Fruit fly (Drosophila melanogaster) whole organism, embryonic: Measurements from ENCODE around the gene CG1324.

Source experiments
- Antp ChIP-seq: fragments of 200-800 bp; sonication (Bioruptor generic); optimal IDR thresholded peaks from 3 replicates; lab custom pipeline; 2016; ENCODE audit warnings: missing biosample characterization, missing genetic modification characterization
- Atf6 ChIP-seq: fragments of 200-800 bp; sonication (Bioruptor generic); IDR thresholded peaks from 2 replicates; pipeline ENCODE4 v1.3.6; 2022; ENCODE audit warnings: missing biosample characterization, missing genetic modification characterization
- B-H2 ChIP-seq: fragments of 200-800 bp; sonication (Bioruptor generic); optimal IDR thresholded peaks from 2 replicates; lab custom pipeline; 2018; ENCODE audit warnings: missing biosample characterization, mild to moderate bottlenecking, missing genetic modification characterization
- Blimp-1 ChIP-seq: fragments of 200-800 bp; sonication (Bioruptor generic); optimal IDR thresholded peaks from 3 replicates; lab custom pipeline; 2018; ENCODE audit warnings: missing biosample characterization, missing genetic modification characterization, mild to moderate bottlenecking, moderate library complexity, missing genetic modification reagents
- CG11093 ChIP-seq: fragments of 200-800 bp; sonication (Bioruptor generic); IDR thresholded peaks from 3 replicates; pipeline ENCODE4 v1.3.6; 2022; ENCODE audit warnings: missing biosample characterization, missing genetic modification characterization
- CG11504 ChIP-seq: fragments of 200-800 bp; sonication (Bioruptor generic); optimal IDR thresholded peaks from 3 replicates; lab custom pipeline; 2019; ENCODE audit warnings: missing biosample characterization, mild to moderate bottlenecking, missing genetic modification characterization, moderate library complexity
- CG12744 ChIP-seq: fragments of 200-800 bp; sonication (Bioruptor generic); optimal IDR thresholded peaks from 2 replicates; lab custom pipeline; 2016; ENCODE audit warnings: missing biosample characterization, missing genetic modification characterization
- CG14860 ChIP-seq: fragments of 200-800 bp; sonication (Bioruptor generic); IDR thresholded peaks from 3 replicates; pipeline ENCODE4 v1.3.6; 2022; ENCODE audit warnings: missing biosample characterization, missing genetic modification characterization; ENCODE audit not compliant: partially characterized antibody
- CG15011 ChIP-seq: fragments of 200-800 bp; sonication (Bioruptor generic); optimal IDR thresholded peaks from 3 replicates; lab custom pipeline; 2018; ENCODE audit warnings: missing biosample characterization, mild to moderate bottlenecking, missing genetic modification characterization
- CG15479 ChIP-seq: fragments of 200-800 bp; sonication (Bioruptor generic); optimal IDR thresholded peaks from 3 replicates; lab custom pipeline; 2019; ENCODE audit warnings: missing biosample characterization, mild to moderate bottlenecking, missing genetic modification characterization, moderate library complexity
- CG15696 ChIP-seq: fragments of 200-800 bp; sonication (Bioruptor generic); optimal IDR thresholded peaks from 2 replicates; lab custom pipeline; 2019; ENCODE audit warnings: missing biosample characterization, mild to moderate bottlenecking, missing genetic modification characterization, moderate library complexity
- CG1602 ChIP-seq: fragments of 200-800 bp; sonication (Bioruptor generic); optimal IDR thresholded peaks from 3 replicates; lab custom pipeline; 2016; ENCODE audit warnings: missing biosample characterization, missing genetic modification characterization
- CG17359 ChIP-seq: fragments of 200-800 bp; sonication (Bioruptor generic); optimal IDR thresholded peaks from 3 replicates; lab custom pipeline; 2018; ENCODE audit warnings: missing biosample characterization, mild to moderate bottlenecking, missing genetic modification characterization, moderate library complexity
- CG17385 ChIP-seq: fragments of 200-800 bp; sonication (Bioruptor generic); optimal IDR thresholded peaks from 3 replicates; lab custom pipeline; 2018; ENCODE audit warnings: missing biosample characterization, mild to moderate bottlenecking, missing genetic modification characterization
- CG17612 ChIP-seq: fragments of 200-800 bp; sonication (Bioruptor generic); IDR thresholded peaks from 2 replicates; pipeline ENCODE4 v1.3.6; 2022; ENCODE audit warnings: missing biosample characterization, missing genetic modification characterization
- CG2712 ChIP-seq: fragments of 200-800 bp; optimal IDR thresholded peaks from 3 replicates; lab custom pipeline; 2019; ENCODE audit warnings: missing biosample characterization, mild to moderate bottlenecking, missing genetic modification characterization, moderate library complexity
- CG30403 ChIP-seq: fragments of 200-800 bp; sonication (Bioruptor generic); optimal IDR thresholded peaks from 3 replicates; lab custom pipeline; 2016; ENCODE audit warnings: missing biosample characterization, missing genetic modification characterization
- CG31441 ChIP-seq: fragments of 200-800 bp; sonication (Bioruptor generic); IDR thresholded peaks from 2 replicates; pipeline ENCODE4 v1.3.6; 2022; ENCODE audit warnings: missing biosample characterization, missing genetic modification characterization
- CG4328 ChIP-seq: fragments of 200-800 bp; sonication (Bioruptor generic); optimal IDR thresholded peaks from 3 replicates; lab custom pipeline; 2017; ENCODE audit warnings: missing biosample characterization, missing genetic modification reagents, missing genetic modification characterization
- CG6272 ChIP-seq: fragments of 200-800 bp; sonication (Bioruptor generic); IDR thresholded peaks from 2 replicates; pipeline ENCODE4 v1.3.6; 2022; ENCODE audit warnings: missing biosample characterization, missing genetic modification characterization
- CG7786 ChIP-seq: fragments of 200-800 bp; sonication (Bioruptor generic); optimal IDR thresholded peaks from 2 replicates; lab custom pipeline; 2016; ENCODE audit warnings: missing biosample characterization, missing genetic modification characterization
- CG8089 ChIP-seq: fragments of 200-800 bp; sonication (Bioruptor generic); optimal IDR thresholded peaks from 3 replicates; lab custom pipeline; 2016; ENCODE audit warnings: missing biosample characterization, missing genetic modification characterization
- CoRest ChIP-seq: fragments of 200-800 bp; sonication (Bioruptor generic); optimal IDR thresholded peaks from 3 replicates; lab custom pipeline; 2018; ENCODE audit warnings: missing biosample characterization, mild to moderate bottlenecking, missing genetic modification characterization, moderate library complexity
- Elba2 ChIP-seq: fragments of 200-800 bp; sonication (Bioruptor generic); optimal IDR thresholded peaks from 3 replicates; lab custom pipeline; 2016; ENCODE audit warnings: missing biosample characterization, missing genetic modification characterization
- Nf-YB ChIP-seq: fragments of 200-800 bp; sonication (Bioruptor generic); optimal IDR thresholded peaks from 3 replicates; lab custom pipeline; 2019; ENCODE audit warnings: missing biosample characterization, mild to moderate bottlenecking, missing genetic modification characterization, moderate library complexity
- NfI ChIP-seq: fragments of 200-800 bp; sonication (Bioruptor generic); optimal IDR thresholded peaks from 3 replicates; lab custom pipeline; 2018; ENCODE audit warnings: missing biosample characterization, mild to moderate bottlenecking, missing genetic modification characterization, moderate library complexity
- Oaz ChIP-seq: fragments of 200-800 bp; sonication (Bioruptor generic); IDR thresholded peaks from 2 replicates; pipeline ENCODE4 v1.3.6; 2022; ENCODE audit warnings: missing biosample characterization, missing genetic modification characterization
- Ssrp ChIP-seq: fragments of 200-800 bp; sonication (Bioruptor generic); optimal IDR thresholded peaks from 2 replicates; lab custom pipeline; 2018; ENCODE audit warnings: missing biosample characterization, mild to moderate bottlenecking, missing genetic modification characterization, moderate library complexity
- Vsx1 ChIP-seq: fragments of 200-800 bp; sonication (Bioruptor generic); optimal IDR thresholded peaks from 2 replicates; lab custom pipeline; 2017; ENCODE audit warnings: missing biosample characterization, mild to moderate bottlenecking, missing genetic modification characterization, missing genetic modification reagents
- Xrp1 ChIP-seq: fragments of 200-800 bp; sonication (Bioruptor generic); IDR thresholded peaks from 2 replicates; pipeline ENCODE4 v1.3.6; 2022; ENCODE audit warnings: missing biosample characterization, missing genetic modification characterization
- aop ChIP-seq: fragments of 200-800 bp; sonication (Bioruptor generic); IDR thresholded peaks from 2 replicates; pipeline ENCODE4 v1.3.6; 2022; ENCODE audit warnings: missing biosample characterization, missing genetic modification characterization
- bab2 ChIP-seq: fragments of 200-800 bp; sonication (Bioruptor generic); optimal IDR thresholded peaks from 2 replicates; lab custom pipeline; 2016; ENCODE audit warnings: missing biosample characterization, missing genetic modification characterization
- bcd ChIP-seq: fragments of 200-800 bp; sonication (Bioruptor generic); optimal IDR thresholded peaks from 2 replicates; lab custom pipeline; 2017; ENCODE audit warnings: missing biosample characterization, mild to moderate bottlenecking, missing genetic modification characterization
- bsh ChIP-seq, 2 experiments: fragments of 200-800 bp; sonication (Bioruptor generic); optimal IDR thresholded peaks; 2 replicates each; lab custom pipeline; 2017 to 2018; ENCODE audit warnings: mild to moderate bottlenecking in 2 of 2, missing biosample characterization in 2 of 2, missing genetic modification characterization in 2 of 2, moderate library complexity in 1 of 2
- cg ChIP-seq: fragments of 200-800 bp; sonication (Bioruptor generic); optimal IDR thresholded peaks from 3 replicates; lab custom pipeline; 2019; ENCODE audit warnings: missing biosample characterization, mild to moderate bottlenecking, missing genetic modification characterization, moderate library complexity
- crol ChIP-seq: fragments of 200-800 bp; sonication (Bioruptor generic); IDR thresholded peaks from 2 replicates; pipeline ENCODE4 v1.3.6; 2022; ENCODE audit warnings: missing biosample characterization, missing genetic modification characterization
- cwo ChIP-seq: fragments of 200-800 bp; sonication (Bioruptor generic); optimal IDR thresholded peaks from 3 replicates; lab custom pipeline; 2017; ENCODE audit warnings: missing biosample characterization, missing genetic modification characterization, mild to moderate bottlenecking, moderate library complexity, missing genetic modification reagents
- gem ChIP-seq: fragments of 200-800 bp; sonication (Bioruptor generic); optimal IDR thresholded peaks from 2 replicates; lab custom pipeline; 2019; ENCODE audit warnings: missing biosample characterization, mild to moderate bottlenecking, missing genetic modification characterization, moderate library complexity
- h ChIP-seq: fragments of >200 bp; optimal IDR thresholded peaks from 2 replicates; lab custom pipeline; 2017
- hkb ChIP-seq, 2 experiments: fragments of 200-800 bp in 1 of 2; fragments of >200 bp in 1 of 2; sonication (Bioruptor generic) in 1 of 2; IDR thresholded peaks in 1 of 2; optimal IDR thresholded peaks in 1 of 2; 2 replicates each; pipeline versions ENCODE4 v1.3.6 to Lab custom; 2017 to 2022; ENCODE audit warnings: missing biosample characterization in 1 of 2, missing genetic modification characterization in 1 of 2
- jigr1 ChIP-seq: fragments of 200-800 bp; sonication (Bioruptor generic); IDR thresholded peaks from 3 replicates; pipeline ENCODE4 v1.3.6; 2022; ENCODE audit warnings: missing biosample characterization, missing genetic modification characterization
- jumu ChIP-seq: fragments of 200-800 bp; sonication (Bioruptor generic); optimal IDR thresholded peaks from 3 replicates; lab custom pipeline; 2016; ENCODE audit warnings: missing biosample characterization, missing genetic modification characterization
- kah ChIP-seq: fragments of 200-800 bp; sonication (Bioruptor generic); optimal IDR thresholded peaks from 2 replicates; lab custom pipeline; 2018; ENCODE audit warnings: missing biosample characterization, mild to moderate bottlenecking, missing genetic modification characterization
- luna ChIP-seq: fragments of 200-800 bp; sonication (Bioruptor generic); optimal IDR thresholded peaks from 2 replicates; lab custom pipeline; 2016; ENCODE audit warnings: missing biosample characterization, missing genetic modification characterization
- mirr ChIP-seq: fragments of 200-800 bp; sonication (Bioruptor generic); optimal IDR thresholded peaks from 3 replicates; lab custom pipeline; 2018; ENCODE audit warnings: missing biosample characterization, mild to moderate bottlenecking, missing genetic modification characterization
- onecut ChIP-seq: fragments of 200-800 bp; sonication (Bioruptor generic); IDR thresholded peaks from 2 replicates; pipeline ENCODE4 v1.3.6; 2022; ENCODE audit warnings: missing biosample characterization, missing genetic modification characterization
- phol ChIP-seq: fragments of 200-800 bp; sonication (Bioruptor generic); optimal IDR thresholded peaks from 3 replicates; lab custom pipeline; 2018; ENCODE audit warnings: missing biosample characterization, mild to moderate bottlenecking, missing genetic modification characterization, moderate library complexity
- slp2 ChIP-seq: fragments of 200-800 bp; sonication (Bioruptor generic); optimal IDR thresholded peaks from 2 replicates; lab custom pipeline; 2016; ENCODE audit warnings: missing biosample characterization, missing genetic modification characterization
- sna ChIP-seq: fragments of 200-800 bp; sonication (Bioruptor generic); IDR thresholded peaks from 2 replicates; pipeline ENCODE4 v1.3.6; 2022; ENCODE audit warnings: missing biosample characterization, missing genetic modification characterization; ENCODE audit not compliant: partially characterized antibody
- zen2 ChIP-seq: fragments of 200-800 bp; sonication (Bioruptor generic); IDR thresholded peaks from 3 replicates; pipeline ENCODE4 v1.3.6; 2022; ENCODE audit warnings: missing biosample characterization, missing genetic modification characterization; ENCODE audit not compliant: partially characterized antibody

The CG1324 gene

dm6 chrX:20721724-20722344 lies 13.9 kb downstream of the CG1324 start (continued):
- TF ChIP-seq mirr (GFP tag; lab: Kevin White, UChicago) = no peak
- TF ChIP-seq bsh (GFP tag; optimal IDR thresholded peaks at IDR 0.05; lab: Kevin White, UChicago) = peak in 1 of 2 experiments; percentile 15
- TF ChIP-seq Oaz = no peak
- TF ChIP-seq gem (tag; lab: Kevin White, UChicago) = peak; percentile 11
- no peak for TF ChIP-seq CG15479 (GFP tag; lab: Kevin White, UChicago)
- no peak for TF ChIP-seq Nf-YB (GFP tag; lab: Kevin White, UChicago)
- TF ChIP-seq NfI (GFP tag; lab: Kevin White, UChicago) = no peak
- no peak for TF ChIP-seq CG12744 (GFP tag; lab: Kevin White, UChicago)
- TF ChIP-seq jigr1 (GFP tag; lab: Robert Waterston, UW) = no peak
- TF ChIP-seq cwo (GFP tag; lab: Kevin White, UChicago) = no peak
- TF ChIP-seq Elba2 (GFP tag; lab: Kevin White, UChicago) = no peak
- TF ChIP-seq CoRest (tag; lab: Kevin White, UChicago) = no peak
- TF ChIP-seq CG11504 (tag; lab: Kevin White, UChicago) = peak; percentile 18
- TF ChIP-seq CG15696 (tag; lab: Kevin White, UChicago) = peak; percentile 33
- peak; percentile 30 for TF ChIP-seq Blimp-1
- no peak for TF ChIP-seq aop (GFP tag; lab: Robert Waterston, UW)
- no peak for TF ChIP-seq CG17359 (tag; lab: Kevin White, UChicago)
- no peak for TF ChIP-seq B-H2 (GFP tag; lab: Kevin White, UChicago)
- no peak for TF ChIP-seq Antp
- TF ChIP-seq sna = no peak
- no peak for TF ChIP-seq CG15011
- TF ChIP-seq Ssrp (tag; lab: Kevin White, UChicago) = no peak
- TF ChIP-seq phol (tag; lab: Kevin White, UChicago) = peak; percentile 55
- no peak for TF ChIP-seq hkb (optimal IDR thresholded peaks at IDR 0.05; lab: Kevin White, UChicago)
- no peak for TF ChIP-seq hkb (GFP tag; IDR thresholded peaks at IDR 0.05; lab: Robert Waterston, UW)
- TF ChIP-seq CG7786 = no peak
- TF ChIP-seq luna (GFP tag; lab: Kevin White, UChicago) = no peak
- TF ChIP-seq h (lab: Kevin White, UChicago) = no peak
- TF ChIP-seq cg = no peak
- TF ChIP-seq CG17385 (GFP tag; lab: Kevin White, UChicago) = no peak
- TF ChIP-seq onecut (GFP tag; lab: Robert Waterston, UW) = no peak
- TF ChIP-seq CG8089 = no peak
- no peak for TF ChIP-seq Vsx1 (GFP tag; lab: Kevin White, UChicago)
- TF ChIP-seq zen2 (GFP tag; lab: Robert Waterston, UW) = no peak
- TF ChIP-seq CG2712 (tag; lab: Kevin White, UChicago) = peak; percentile 51
- peak; percentile 2 for TF ChIP-seq bcd (GFP tag; lab: Kevin White, UChicago)
- TF ChIP-seq CG31441 (GFP tag; lab: Robert Waterston, UW) = peak; percentile 43; the same call in 1 of the 2 replicates
- no peak for TF ChIP-seq Atf6 (GFP tag; lab: Robert Waterston, UW)
- TF ChIP-seq slp2 = no peak
- no peak for TF ChIP-seq kah (GFP tag; lab: Kevin White, UChicago)
- no peak for TF ChIP-seq jumu (GFP tag; lab: Kevin White, UChicago)
- TF ChIP-seq CG14860 (GFP tag; lab: Robert Waterston, UW) = no peak
- TF ChIP-seq CG4328 = no peak
- no peak for TF ChIP-seq CG11093
- no peak for TF ChIP-seq CG30403 (GFP tag; lab: Kevin White, UChicago)
- TF ChIP-seq CG1602 (GFP tag; lab: Kevin White, UChicago) = no peak
- no peak for TF ChIP-seq CG17612 (GFP tag; lab: Robert Waterston, UW)
- TF ChIP-seq CG6272 (GFP tag; lab: Robert Waterston, UW) = no peak
- TF ChIP-seq crol (GFP tag; lab: Robert Waterston, UW) = peak; percentile 64
- peak; percentile 37; the same call in 1 of the 2 replicates for TF ChIP-seq Xrp1 (GFP tag; lab: Robert Waterston, UW)
- no peak for TF ChIP-seq bab2 (GFP tag; lab: Kevin White, UChicago)
